Worm (Caenorhabditis elegans): ENCODE measurements around the gene mfsd-6.

- TF ChIP-seq jun-1 (tag; optimal IDR thresholded peaks at IDR 0.05) (no peak), nhr-84 (tag; optimal IDR thresholded peaks at IDR 0.05) (no peak), irx-1 (tag; optimal IDR thresholded peaks at IDR 0.05) (no peak), fkh-4 (tag; optimal IDR thresholded peaks at IDR 0.05; ENCODE audit: borderline replicate concordance) (no peak), grh-1 (GFP tag; IDR thresholded peaks at IDR 0.05) (no peak), ama-1 (optimal IDR thresholded peaks at IDR 0.05) (no peak), ztf-4 (tag; optimal IDR thresholded peaks at IDR 0.05) (no peak), mep-1 (tag; optimal IDR thresholded peaks at IDR 0.05) (no peak), mdl-1 (tag; optimal IDR thresholded peaks at IDR 0.05) (no peak), efl-3 (GFP tag; optimal IDR thresholded peaks at IDR 0.05) (no peak), C04F5.9 (tag; optimal IDR thresholded peaks at IDR 0.05) (no peak), lir-3 (tag; optimal IDR thresholded peaks at IDR 0.05; ENCODE audit: poor library complexity) (no peak)
Measured at ce11 chrIII:7548963-7549362, 30.2 kb downstream of the mfsd-6 start.
